Fruit fly (Drosophila melanogaster) whole organism, pupa: Measurements from ENCODE around the gene cv-c.

Experiments
- CG10348 ChIP-seq: fragments of 200-800 bp; sonication (Bioruptor generic); IDR thresholded peaks from 2 replicates; pipeline ENCODE4 v1.3.6; 2022; ENCODE audit warnings: missing biosample characterization, missing genetic modification characterization
- CG12605 ChIP-seq: fragments of 200-800 bp; sonication (Bioruptor generic); IDR thresholded peaks from 2 replicates; pipeline ENCODE4 v1.3.6; 2022; ENCODE audit warnings: missing biosample characterization, missing genetic modification characterization
- CG13204 ChIP-seq: fragments of 200-800 bp; sonication (Bioruptor generic); optimal IDR thresholded peaks from 2 replicates; lab custom pipeline; 2018; ENCODE audit warnings: missing biosample characterization, mild to moderate bottlenecking, missing genetic modification characterization, moderate library complexity
- CG14655 ChIP-seq: fragments of 200-800 bp; sonication (Bioruptor generic); optimal IDR thresholded peaks from 3 replicates; lab custom pipeline; 2017; ENCODE audit warnings: mild to moderate bottlenecking, missing biosample characterization, missing genetic modification reagents, missing genetic modification characterization
- CG15710 ChIP-seq: fragments of 200-800 bp; sonication (Bioruptor generic); optimal IDR thresholded peaks from 2 replicates; lab custom pipeline; 2018; ENCODE audit warnings: missing biosample characterization, mild to moderate bottlenecking, missing genetic modification characterization, moderate library complexity
- CG17806 ChIP-seq: fragments of 200-800 bp; sonication (Bioruptor generic); optimal IDR thresholded peaks from 2 replicates; lab custom pipeline; 2018; ENCODE audit warnings: missing biosample characterization, mild to moderate bottlenecking, missing genetic modification characterization, moderate library complexity
- CG32121 ChIP-seq: fragments of 200-800 bp; sonication (Bioruptor generic); IDR thresholded peaks from 2 replicates; pipeline ENCODE4 v1.3.6; 2022; ENCODE audit warnings: missing biosample characterization, missing genetic modification characterization
- CG34367 ChIP-seq: fragments of 200-800 bp; sonication (Bioruptor generic); optimal IDR thresholded peaks from 2 replicates; lab custom pipeline; 2018; ENCODE audit warnings: missing biosample characterization, mild to moderate bottlenecking, missing genetic modification characterization
- CG4496 ChIP-seq: fragments of 200-800 bp; sonication (Bioruptor generic); IDR thresholded peaks from 3 replicates; pipeline ENCODE4 v1.3.6; 2022; ENCODE audit warnings: missing biosample characterization, missing genetic modification characterization
- CG8159 ChIP-seq: fragments of 200-800 bp; sonication (Bioruptor generic); optimal IDR thresholded peaks from 3 replicates; lab custom pipeline; 2018; ENCODE audit warnings: missing biosample characterization, mild to moderate bottlenecking, missing genetic modification characterization, moderate library complexity
- CG8301 ChIP-seq: fragments of 200-800 bp; sonication (Bioruptor generic); optimal IDR thresholded peaks from 2 replicates; lab custom pipeline; 2018; ENCODE audit warnings: missing biosample characterization, mild to moderate bottlenecking, missing genetic modification characterization
- CG9948 ChIP-seq: fragments of 200-800 bp; sonication (Bioruptor generic); optimal IDR thresholded peaks from 2 replicates; lab custom pipeline; 2018; ENCODE audit warnings: missing biosample characterization, mild to moderate bottlenecking, missing genetic modification characterization, moderate library complexity
- D1 ChIP-seq: fragments of 200-800 bp; sonication (Bioruptor generic); optimal IDR thresholded peaks from 2 replicates; lab custom pipeline; 2018; ENCODE audit warnings: missing biosample characterization, mild to moderate bottlenecking, missing genetic modification characterization, moderate library complexity
- EcR ChIP-seq: fragments of 200-800 bp; sonication (Bioruptor generic); optimal IDR thresholded peaks from 3 replicates; lab custom pipeline; 2019; ENCODE audit warnings: missing biosample characterization, missing genetic modification characterization, mild to moderate bottlenecking, moderate library complexity, missing genetic modification reagents
- Ets98B ChIP-seq: fragments of 200-800 bp; sonication (Bioruptor generic); IDR thresholded peaks from 2 replicates; pipeline ENCODE4 v1.3.6; 2022; ENCODE audit warnings: missing biosample characterization, missing genetic modification characterization
- Pif1A ChIP-seq: fragments of 200-800 bp; sonication (Bioruptor generic); optimal IDR thresholded peaks from 3 replicates; lab custom pipeline; 2016; ENCODE audit warnings: missing biosample characterization, missing genetic modification characterization
- Pif1B ChIP-seq: fragments of 200-800 bp; sonication (Bioruptor generic); optimal IDR thresholded peaks from 3 replicates; lab custom pipeline; 2016; ENCODE audit warnings: missing biosample characterization, missing genetic modification characterization
- Snoo ChIP-seq: fragments of 200-800 bp; sonication (Bioruptor generic); optimal IDR thresholded peaks from 3 replicates; lab custom pipeline; 2017; ENCODE audit warnings: missing biosample characterization, mild to moderate bottlenecking, missing genetic modification characterization, inconsistent platforms
- fd96Ca ChIP-seq: fragments of 200-800 bp; sonication (Bioruptor generic); IDR thresholded peaks from 3 replicates; pipeline ENCODE4 v1.3.6; 2022; ENCODE audit warnings: missing biosample characterization, missing genetic modification characterization
- gl ChIP-seq: fragments of 200-800 bp; sonication (Bioruptor generic); optimal IDR thresholded peaks from 2 replicates; lab custom pipeline; 2018; ENCODE audit warnings: missing biosample characterization, mild to moderate bottlenecking, missing genetic modification characterization
- rn ChIP-seq: fragments of 200-800 bp; sonication (Bioruptor generic); IDR thresholded peaks from 2 replicates; pipeline ENCODE4 v1.3.6; 2022; ENCODE audit warnings: missing biosample characterization, missing genetic modification characterization

cv-c gene

dm6 chr3R:14369481-14370198, 111.9 kb downstream of the cv-c start:
- TF ChIP-seq CG4496 (GFP tag; lab: Robert Waterston, UW) (0 out of 3 replicates have a peak, but pooled peaks have one; percentile 31), CG14655 (GFP tag; lab: Kevin White, UChicago) (no peak), Pif1A (GFP tag; lab: Kevin White, UChicago) (no peak), CG8301 (tag; lab: Kevin White, UChicago) (no peak), fd96Ca (no peak), gl (tag; lab: Kevin White, UChicago) (peak; percentile 6), CG8159 (tag; lab: Kevin White, UChicago) (no peak), CG15710 (tag; lab: Kevin White, UChicago) (no peak), CG34367 (tag; lab: Kevin White, UChicago) (no peak), Pif1B (GFP tag; lab: Kevin White, UChicago) (no peak), CG32121 (GFP tag; lab: Robert Waterston, UW) (no peak), CG13204 (peak; percentile 34), EcR (no peak), CG12605 (GFP tag; lab: Robert Waterston, UW) (0 out of 2 replicates have a peak, but pooled peaks have one; percentile 43), CG10348 (no peak), Ets98B (no peak), Snoo (tag; lab: Kevin White, UChicago) (no peak), CG17806 (tag; lab: Kevin White, UChicago) (no peak)

DNA sequence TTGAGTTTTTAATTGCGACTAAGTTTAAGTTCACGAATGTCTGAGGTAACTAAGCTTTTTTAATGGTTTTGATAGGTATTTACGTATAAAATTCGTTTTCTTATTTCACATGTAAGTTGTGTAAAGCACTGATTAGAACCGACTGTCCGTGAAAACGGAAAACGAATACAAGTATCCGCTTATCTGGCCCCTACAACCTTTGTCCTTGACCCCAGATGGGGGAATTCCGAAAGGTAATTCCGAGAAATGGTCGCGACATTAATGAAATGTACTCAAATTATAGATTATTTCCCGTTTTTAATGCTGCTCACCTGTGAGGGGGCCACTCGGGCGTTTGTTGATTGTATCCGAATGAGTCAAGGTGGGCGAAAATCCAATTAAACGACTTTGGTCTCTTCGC, 114.6 kb downstream of the cv-c start:
- TF ChIP-seq CG8159 (tag; lab: Kevin White, UChicago), result no peak
- TF ChIP-seq D1 (tag; lab: Kevin White, UChicago), result no peak
- no peak for TF ChIP-seq fd96Ca
- no peak for TF ChIP-seq CG10348
- TF ChIP-seq CG32121 (GFP tag; lab: Robert Waterston, UW), result no peak
- no peak for TF ChIP-seq CG17806 (tag; lab: Kevin White, UChicago)
- TF ChIP-seq CG13204, result no peak
- no peak for TF ChIP-seq CG4496 (GFP tag; lab: Robert Waterston, UW)
- TF ChIP-seq rn (GFP tag; lab: Robert Waterston, UW), result no peak
- TF ChIP-seq Pif1A (GFP tag; lab: Kevin White, UChicago), result no peak
- TF ChIP-seq CG9948 (tag; lab: Kevin White, UChicago), result no peak
- TF ChIP-seq Snoo (tag; lab: Kevin White, UChicago), result no peak
- no peak for TF ChIP-seq EcR
- TF ChIP-seq CG12605 (GFP tag; lab: Robert Waterston, UW), result no peak
- no peak for TF ChIP-seq Pif1B (GFP tag; lab: Kevin White, UChicago)
- TF ChIP-seq CG8301 (tag; lab: Kevin White, UChicago), result no peak
- no peak for TF ChIP-seq Ets98B
- no peak for TF ChIP-seq CG15710 (tag; lab: Kevin White, UChicago)

dm6 chr3R:14365918-14366317, 115.6 kb downstream of the cv-c start:
- no peak for TF ChIP-seq CG12605 (GFP tag; lab: Robert Waterston, UW)
- no peak for TF ChIP-seq Pif1B (GFP tag; lab: Kevin White, UChicago)
- no peak for TF ChIP-seq gl (tag; lab: Kevin White, UChicago)
- TF ChIP-seq CG15710 (tag; lab: Kevin White, UChicago), result no peak
- TF ChIP-seq CG34367 (tag; lab: Kevin White, UChicago), result no peak
- TF ChIP-seq CG17806 (tag; lab: Kevin White, UChicago), result no peak
- no peak for TF ChIP-seq D1 (tag; lab: Kevin White, UChicago)
- no peak for TF ChIP-seq Pif1A (GFP tag; lab: Kevin White, UChicago)
- no peak for TF ChIP-seq fd96Ca
- no peak for TF ChIP-seq EcR
- TF ChIP-seq rn (GFP tag; lab: Robert Waterston, UW), result no peak
- no peak for TF ChIP-seq Snoo (tag; lab: Kevin White, UChicago)
- no peak for TF ChIP-seq CG8159 (tag; lab: Kevin White, UChicago)
- TF ChIP-seq CG9948 (tag; lab: Kevin White, UChicago), result no peak
- no peak for TF ChIP-seq CG13204

DNA sequence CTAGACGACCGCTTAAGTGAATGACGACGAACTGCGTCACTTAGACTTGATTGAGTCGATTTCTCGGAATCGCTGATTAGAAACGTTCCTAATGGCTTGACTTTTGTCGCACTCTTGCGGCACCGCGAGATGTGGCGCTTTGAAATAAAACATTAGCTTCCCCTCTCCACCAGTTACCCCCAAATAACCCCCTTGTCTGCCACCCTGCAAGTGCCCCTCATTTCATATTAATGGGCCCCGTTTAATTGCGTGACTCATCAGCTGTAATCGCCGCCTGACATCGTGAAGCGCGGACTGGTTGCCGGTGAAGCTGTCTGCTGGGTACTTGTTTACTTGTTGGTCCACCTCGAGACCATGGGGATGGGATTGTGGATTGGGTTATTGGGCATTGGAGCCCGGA, 117.4 kb downstream of the cv-c start:
- TF ChIP-seq gl (tag; lab: Kevin White, UChicago) (no peak), CG4496 (GFP tag; lab: Robert Waterston, UW) (no peak), Pif1B (GFP tag; lab: Kevin White, UChicago) (no peak), CG10348 (no peak), CG12605 (GFP tag; lab: Robert Waterston, UW) (no peak), CG8159 (tag; lab: Kevin White, UChicago) (no peak), CG34367 (tag; lab: Kevin White, UChicago) (no peak), Pif1A (GFP tag; lab: Kevin White, UChicago) (no peak), Ets98B (no peak), CG17806 (tag; lab: Kevin White, UChicago) (no peak), D1 (tag; lab: Kevin White, UChicago) (no peak), CG14655 (GFP tag; lab: Kevin White, UChicago) (no peak), CG32121 (GFP tag; lab: Robert Waterston, UW) (no peak), fd96Ca (no peak), CG15710 (tag; lab: Kevin White, UChicago) (no peak), rn (GFP tag; lab: Robert Waterston, UW) (no peak), CG13204 (no peak), Snoo (tag; lab: Kevin White, UChicago) (no peak), EcR (no peak)
- TF ChIP-seq, all 21 proteins: peak for 0

dm6 chr3R:14363172-14363571, 118.3 kb downstream of the cv-c start:
- no peak for TF ChIP-seq Snoo (tag; lab: Kevin White, UChicago)
- TF ChIP-seq CG12605 (GFP tag; lab: Robert Waterston, UW), result no peak
- TF ChIP-seq EcR, result peak; percentile 64
- TF ChIP-seq CG4496 (GFP tag; lab: Robert Waterston, UW), result no peak
- no peak for TF ChIP-seq CG8301 (tag; lab: Kevin White, UChicago)
- peak; percentile 73 for TF ChIP-seq CG13204
- no peak for TF ChIP-seq D1 (tag; lab: Kevin White, UChicago)
